Worm (Caenorhabditis elegans): Measurements from ENCODE around the gene aex-2.

- TF ChIP-seq unc-62 (GFP tag; optimal IDR thresholded peaks at IDR 0.05) (no peak), unc-130 (GFP tag; optimal IDR thresholded peaks at IDR 0.05) (no peak), snpc-4 (GFP tag; optimal IDR thresholded peaks at IDR 0.05) (no peak), snpc-4 (tag; optimal IDR thresholded peaks at IDR 0.05) (no peak), ama-1 (optimal IDR thresholded peaks at IDR 0.05) (no peak), ama-1 (GFP tag; optimal IDR thresholded peaks at IDR 0.05) (no peak), lag-1 (GFP tag; IDR thresholded peaks at IDR 0.05) (no peak), mes-4 (tag; optimal IDR thresholded peaks at IDR 0.05) (no peak), B0261.1 (tag; optimal IDR thresholded peaks at IDR 0.05) (no peak), ekl-4 (GFP tag; IDR thresholded peaks at IDR 0.05) (no peak), aptf-2 (GFP tag; conservative IDR thresholded peaks at IDR 0.05) (no peak), Y53F4B.3 (GFP tag; IDR thresholded peaks at IDR 0.05) (no peak)
Observed at ce11 chrX:9665944-9666343, 13.0 kb upstream of the aex-2 start.

Data from whole organism, young adult.